Fruit fly (Drosophila melanogaster) whole organism, prepupa: ENCODE measurements around the gene slmb.

Experiments
- Blimp-1 ChIP-seq: fragments of 200-800 bp; sonication (Bioruptor generic); optimal IDR thresholded peaks from 3 replicates; lab custom pipeline; 2017; ENCODE audit warnings: missing biosample characterization, missing genetic modification characterization, mild to moderate bottlenecking, moderate library complexity, missing genetic modification reagents
- CG10669 ChIP-seq: fragments of 200-800 bp; sonication (Bioruptor generic); optimal IDR thresholded peaks from 3 replicates; lab custom pipeline; 2018; ENCODE audit warnings: missing biosample characterization, mild to moderate bottlenecking, missing genetic modification characterization, moderate library complexity
- CG11294 ChIP-seq: fragments of 200-800 bp; sonication (Bioruptor generic); IDR thresholded peaks from 2 replicates; pipeline ENCODE4 v1.3.6; 2022; ENCODE audit warnings: missing biosample characterization, missing genetic modification characterization
- CG11762 ChIP-seq: fragments of 200-800 bp; sonication (Bioruptor generic); optimal IDR thresholded peaks from 3 replicates; lab custom pipeline; 2016; ENCODE audit warnings: missing biosample characterization, missing genetic modification characterization; ENCODE audit not compliant: insufficient read depth
- CG11902 ChIP-seq: fragments of 200-800 bp; sonication (Bioruptor generic); optimal IDR thresholded peaks from 3 replicates; lab custom pipeline; 2016; ENCODE audit warnings: missing biosample characterization, missing genetic modification characterization
- CG1621 ChIP-seq: fragments of 200-800 bp; sonication (Bioruptor generic); optimal IDR thresholded peaks from 3 replicates; lab custom pipeline; 2018; ENCODE audit warnings: missing biosample characterization, mild to moderate bottlenecking, missing genetic modification characterization
- CG16779 ChIP-seq: fragments of 200-800 bp; sonication (Bioruptor generic); optimal IDR thresholded peaks from 3 replicates; lab custom pipeline; 2017; ENCODE audit warnings: missing biosample characterization, mild to moderate bottlenecking, missing genetic modification characterization
- CG31627 ChIP-seq: fragments of 200-800 bp; sonication (Bioruptor generic); optimal IDR thresholded peaks from 3 replicates; lab custom pipeline; 2016; ENCODE audit warnings: missing biosample characterization, missing genetic modification characterization
- CG34406 ChIP-seq: fragments of 200-800 bp; sonication (Bioruptor generic); optimal IDR thresholded peaks from 3 replicates; lab custom pipeline; 2016; ENCODE audit warnings: missing biosample characterization, missing genetic modification characterization
- CG3919 ChIP-seq: fragments of 200-800 bp; sonication (Bioruptor generic); optimal IDR thresholded peaks from 3 replicates; lab custom pipeline; 2016; ENCODE audit warnings: missing biosample characterization, missing genetic modification characterization
- CG6163 ChIP-seq: fragments of 200-800 bp; sonication (Bioruptor generic); IDR thresholded peaks from 3 replicates; pipeline ENCODE4 v1.3.6; 2022; ENCODE audit warnings: missing biosample characterization, missing genetic modification characterization
- CG6276 ChIP-seq: fragments of 200-800 bp; sonication (Bioruptor generic); optimal IDR thresholded peaks from 2 replicates; lab custom pipeline; 2017; ENCODE audit warnings: missing biosample characterization, mild to moderate bottlenecking, missing genetic modification characterization
- CG6792 ChIP-seq: fragments of 200-800 bp; sonication (Bioruptor generic); optimal IDR thresholded peaks from 3 replicates; lab custom pipeline; 2016; ENCODE audit warnings: missing biosample characterization, missing genetic modification characterization
- CG6808 ChIP-seq: fragments of 200-800 bp; sonication (Bioruptor generic); optimal IDR thresholded peaks from 3 replicates; lab custom pipeline; 2017; ENCODE audit warnings: missing biosample characterization, missing genetic modification characterization, mild to moderate bottlenecking, moderate library complexity, missing genetic modification reagents
- CG6854 ChIP-seq: fragments of 200-800 bp; sonication (Bioruptor generic); optimal IDR thresholded peaks from 2 replicates; lab custom pipeline; 2017; ENCODE audit warnings: missing biosample characterization, mild to moderate bottlenecking, missing genetic modification characterization
- CG8119 ChIP-seq: fragments of 200-800 bp; sonication (Bioruptor generic); IDR thresholded peaks from 3 replicates; pipeline ENCODE4 v1.3.6; 2022; ENCODE audit warnings: missing biosample characterization, missing genetic modification characterization
- CG9139 ChIP-seq: fragments of 200-800 bp; sonication (Bioruptor generic); optimal IDR thresholded peaks from 3 replicates; lab custom pipeline; 2017; ENCODE audit warnings: missing biosample characterization, mild to moderate bottlenecking, missing genetic modification characterization
- Eip78C ChIP-seq: fragments of 200-800 bp; sonication (Bioruptor generic); peaks from one replicate; lab custom pipeline; 2016; ENCODE audit warnings: missing biosample characterization, missing genetic modification characterization
- Ets96B ChIP-seq: fragments of 200-800 bp; optimal IDR thresholded peaks from 2 replicates; lab custom pipeline; 2019; ENCODE audit warnings: missing biosample characterization, mild to moderate bottlenecking, missing genetic modification characterization, moderate library complexity
- Gug ChIP-seq: fragments of 200-800 bp; sonication (Bioruptor generic); IDR thresholded peaks from 2 replicates; pipeline ENCODE4 v1.3.6; 2022; ENCODE audit warnings: missing biosample characterization, missing genetic modification characterization
- Hr38 ChIP-seq: sonication (Bioruptor generic); optimal IDR thresholded peaks from 2 replicates; lab custom pipeline; 2016; ENCODE audit warnings: missing biosample characterization, missing genetic modification characterization
- Smox ChIP-seq: fragments of 200-800 bp; sonication (Bioruptor generic); optimal IDR thresholded peaks from 3 replicates; lab custom pipeline; 2016; ENCODE audit warnings: missing biosample characterization, missing genetic modification characterization
- Sox102F ChIP-seq: fragments of 200-800 bp; sonication (Bioruptor generic); optimal IDR thresholded peaks from 2 replicates; lab custom pipeline; 2016; ENCODE audit warnings: missing biosample characterization, mild to moderate bottlenecking, missing genetic modification characterization
- Sox14 ChIP-seq: fragments of 200-800 bp; sonication (Bioruptor generic); optimal IDR thresholded peaks from 3 replicates; lab custom pipeline; 2016; ENCODE audit warnings: missing biosample characterization, missing genetic modification characterization
- Sox15 ChIP-seq: fragments of 200-800 bp; sonication (Bioruptor generic); optimal IDR thresholded peaks from 3 replicates; lab custom pipeline; 2016; ENCODE audit warnings: missing biosample characterization, missing genetic modification characterization
- dac ChIP-seq: fragments of 200-800 bp; sonication (Bioruptor generic); optimal IDR thresholded peaks from 2 replicates; lab custom pipeline; 2017; ENCODE audit warnings: missing biosample characterization, mild to moderate bottlenecking, missing genetic modification characterization
- dsx ChIP-seq: fragments of 200-800 bp; optimal IDR thresholded peaks from 3 replicates; lab custom pipeline; 2019; ENCODE audit warnings: missing biosample characterization, mild to moderate bottlenecking, missing genetic modification characterization, moderate library complexity; ENCODE audit not compliant: poor library complexity, severe bottlenecking
- fd59A ChIP-seq: fragments of 200-800 bp; sonication (Bioruptor generic); optimal IDR thresholded peaks from 2 replicates; lab custom pipeline; 2017; ENCODE audit warnings: missing biosample characterization, mild to moderate bottlenecking, missing genetic modification characterization, missing genetic modification reagents
- fd85E ChIP-seq: fragments of 200-800 bp; sonication (Bioruptor generic); optimal IDR thresholded peaks from 3 replicates; lab custom pipeline; 2016; ENCODE audit warnings: missing biosample characterization, missing genetic modification characterization
- fkh ChIP-seq: fragments of 200-800 bp; sonication (Bioruptor generic); optimal IDR thresholded peaks from 3 replicates; lab custom pipeline; 2017; ENCODE audit warnings: missing biosample characterization, mild to moderate bottlenecking, missing genetic modification characterization, moderate library complexity
- net ChIP-seq: fragments of 200-800 bp; sonication (Bioruptor generic); optimal IDR thresholded peaks from 3 replicates; lab custom pipeline; 2016; ENCODE audit warnings: missing biosample characterization, missing genetic modification characterization
- pdm3 ChIP-seq: fragments of 200-800 bp; sonication (Bioruptor generic); optimal IDR thresholded peaks from 3 replicates; lab custom pipeline; 2016; ENCODE audit warnings: missing biosample characterization, missing genetic modification characterization
- salr ChIP-seq, 2 experiments: fragments of 200-800 bp; sonication (Bioruptor generic); optimal IDR thresholded peaks; 3 replicates each; lab custom pipeline; 2016 to 2018; ENCODE audit warnings: missing biosample characterization in 2 of 2, missing genetic modification characterization in 2 of 2, mild to moderate bottlenecking in 1 of 2
- spab ChIP-seq: fragments of 200-800 bp; sonication (Bioruptor generic); optimal IDR thresholded peaks from 2 replicates; lab custom pipeline; 2017; ENCODE audit warnings: missing biosample characterization, mild to moderate bottlenecking, missing genetic modification characterization, missing genetic modification reagents
- svp ChIP-seq: fragments of 200-800 bp; sonication (Bioruptor generic); peaks from one replicate; lab custom pipeline; 2016; ENCODE audit warnings: missing biosample characterization, missing genetic modification characterization
- vri ChIP-seq: fragments of 200-800 bp; sonication (Bioruptor generic); optimal IDR thresholded peaks from 3 replicates; lab custom pipeline; 2016; ENCODE audit warnings: missing biosample characterization, mild to moderate bottlenecking, missing genetic modification characterization

The slmb gene

DNA sequence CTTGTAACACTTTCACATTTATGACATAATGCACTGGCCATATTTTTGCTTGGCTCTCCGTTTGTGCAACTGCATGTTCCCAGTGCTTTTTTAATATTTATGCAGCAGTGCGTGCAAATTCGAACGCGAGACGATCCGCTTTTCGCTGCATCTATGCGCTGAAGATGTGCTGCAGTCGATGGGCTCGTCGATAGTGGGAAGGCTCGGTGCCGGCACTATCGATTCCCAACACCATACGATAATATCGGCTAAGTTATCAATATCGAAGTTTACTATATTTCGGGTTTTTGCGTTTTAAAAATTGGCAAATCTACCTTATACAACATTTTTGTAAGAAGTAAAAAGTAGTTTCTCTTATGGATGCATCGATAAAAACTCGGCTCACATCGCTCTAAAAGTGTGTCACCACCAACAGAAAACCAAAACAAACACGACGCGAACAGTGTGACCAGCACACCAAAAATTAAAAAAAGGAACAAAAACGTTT lies 29.6 kb downstream of the slmb start, which contains the start of gene RhoGAP93B (continued):
- TF ChIP-seq CG9139 (GFP tag; lab: Kevin White, UChicago) (no peak), CG34406 (GFP tag; lab: Kevin White, UChicago) (no peak), CG3919 (GFP tag; lab: Kevin White, UChicago) (peak; percentile 74), Sox14 (GFP tag; lab: Kevin White, UChicago) (peak; percentile 88), CG11294 (GFP tag; lab: Robert Waterston, UW) (peak; percentile 58; the same call in 1 of the 2 replicates), fkh (GFP tag; lab: Kevin White, UChicago) (peak; percentile 95), fd85E (GFP tag; lab: Kevin White, UChicago) (no peak), dsx (GFP tag; lab: Kevin White, UChicago) (peak; percentile 69), net (GFP tag; lab: Kevin White, UChicago) (peak; percentile 37), CG6808 (GFP tag; lab: Kevin White, UChicago) (peak; percentile 78), Blimp-1 (GFP tag; lab: Kevin White, UChicago) (no peak), CG6854 (peak; percentile 34), svp (peak; percentile 92), vri (GFP tag; lab: Kevin White, UChicago) (no peak), CG1621 (tag; lab: Kevin White, UChicago) (peak; percentile 55), CG6276 (GFP tag; lab: Kevin White, UChicago) (no peak), spab (GFP tag; lab: Kevin White, UChicago) (no peak), CG10669 (GFP tag; lab: Kevin White, UChicago) (peak; percentile 70), Ets96B (tag; lab: Kevin White, UChicago) (peak; percentile 82), CG16779 (tag; lab: Kevin White, UChicago) (peak; percentile 58), CG11762 (GFP tag; lab: Kevin White, UChicago) (no peak), CG6163 (GFP tag; lab: Robert Waterston, UW) (peak; percentile 93), Gug (GFP tag; lab: Robert Waterston, UW) (peak; percentile 85), CG11902 (GFP tag; lab: Kevin White, UChicago) (peak; percentile 66), Sox15 (GFP tag; lab: Kevin White, UChicago) (peak; percentile 30), fd59A (peak; percentile 24)

dm6 chr3R:21097160-21097559 lies 30.1 kb downstream of the slmb start:
- no peak for TF ChIP-seq CG9139 (GFP tag; lab: Kevin White, UChicago)
- TF ChIP-seq salr (GFP tag; optimal IDR thresholded peaks at IDR 0.05; lab: Kevin White, UChicago) = no peak
- no peak for TF ChIP-seq Gug (GFP tag; lab: Robert Waterston, UW)
- TF ChIP-seq Eip78C (GFP tag; lab: Kevin White, UChicago) = no peak
- no peak for TF ChIP-seq CG8119 (GFP tag; lab: Robert Waterston, UW)
- no peak for TF ChIP-seq CG31627 (GFP tag; lab: Kevin White, UChicago)
- TF ChIP-seq Hr38 (GFP tag; lab: Kevin White, UChicago) = no peak
- TF ChIP-seq dac = no peak
- TF ChIP-seq CG3919 (GFP tag; lab: Kevin White, UChicago) = no peak
- TF ChIP-seq Sox14 (GFP tag; lab: Kevin White, UChicago) = no peak
- no peak for TF ChIP-seq Smox (GFP tag; lab: Kevin White, UChicago)
- no peak for TF ChIP-seq pdm3 (GFP tag; lab: Kevin White, UChicago)
- no peak for TF ChIP-seq vri (GFP tag; lab: Kevin White, UChicago)
- no peak for TF ChIP-seq CG6792 (GFP tag; lab: Kevin White, UChicago)
- no peak for TF ChIP-seq Blimp-1 (GFP tag; lab: Kevin White, UChicago)
- no peak for TF ChIP-seq CG10669 (GFP tag; lab: Kevin White, UChicago)
- TF ChIP-seq Sox102F (GFP tag; lab: Kevin White, UChicago) = no peak
- no peak for TF ChIP-seq CG16779 (tag; lab: Kevin White, UChicago)
